Worm (Caenorhabditis elegans): ENCODE measurements around the gene W07G4.7.

W07G4.7 gene

DNA sequence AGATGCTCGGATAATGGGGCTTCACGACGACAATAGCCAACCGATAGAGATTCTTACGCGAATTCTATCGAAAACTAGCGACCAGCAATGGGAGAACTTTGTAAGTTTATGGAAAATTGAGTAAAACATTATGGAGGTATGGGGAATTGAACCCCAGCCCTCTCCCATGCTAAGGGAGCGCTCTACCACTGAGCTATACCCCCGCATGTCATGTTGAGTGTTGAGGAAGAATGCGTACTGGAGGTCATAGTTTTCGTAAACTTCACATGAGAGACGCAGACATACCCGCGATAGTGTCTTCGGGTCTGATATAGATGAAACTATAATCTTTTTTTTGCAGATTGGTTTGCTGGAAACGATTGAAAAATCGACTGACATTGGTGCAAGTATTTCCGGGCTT lies 31.1 kb downstream of the W07G4.7 start (continued):
- TF ChIP-seq ceh-82 (tag; optimal IDR thresholded peaks at IDR 0.05), result peak; percentile 20 to 58 (median 54)
- peak; percentile 38 for TF ChIP-seq xbp-1 (tag; optimal IDR thresholded peaks at IDR 0.05)
- TF ChIP-seq hpl-2 (GFP tag; optimal IDR thresholded peaks at IDR 0.05), result no peak
- no peak for TF ChIP-seq nhr-28 (tag; optimal IDR thresholded peaks at IDR 0.05)
- no peak for TF ChIP-seq unc-62 (GFP tag; optimal IDR thresholded peaks at IDR 0.05)
- TF ChIP-seq hlh-17 (GFP tag; optimal IDR thresholded peaks at IDR 0.05; ENCODE audit: borderline replicate concordance), result no peak
- no peak for TF ChIP-seq F16B12.6 (tag; optimal IDR thresholded peaks at IDR 0.05)
- peak; percentile 28 for TF ChIP-seq elt-2 (tag; optimal IDR thresholded peaks at IDR 0.05)
- no peak for TF ChIP-seq mef-2 (tag; optimal IDR thresholded peaks at IDR 0.05)
- peak in 1 of 2 experiments; percentile 5 for TF ChIP-seq ztf-11 (tag; optimal IDR thresholded peaks at IDR 0.05)
- peak; percentile 32 for TF ChIP-seq tbx-2 (tag; optimal IDR thresholded peaks at IDR 0.05)
- no peak for TF ChIP-seq ama-1 (optimal IDR thresholded peaks at IDR 0.05)

ce11 chrV:13002070-13002469 lies 32.4 kb downstream of the W07G4.7 start, which contains the start of gene inft-2:
Gene inft-2 (plus strand): TSS chrV:13002317.
- no peak for TF ChIP-seq elt-3 (tag; optimal IDR thresholded peaks at IDR 0.05)
- TF ChIP-seq alr-1 (tag; optimal IDR thresholded peaks at IDR 0.05; ENCODE audit: borderline replicate concordance), result no peak
- TF ChIP-seq elt-2 (tag; optimal IDR thresholded peaks at IDR 0.05), result peak; percentile 25
- no peak for TF ChIP-seq mab-9 (GFP tag; IDR thresholded peaks at IDR 0.05)
- no peak for TF ChIP-seq ztf-4 (tag; optimal IDR thresholded peaks at IDR 0.05)
- TF ChIP-seq aly-2 (tag; optimal IDR thresholded peaks at IDR 0.05), result no peak
- TF ChIP-seq lin-13 (GFP tag; optimal IDR thresholded peaks at IDR 0.05), result no peak
- TF ChIP-seq efl-1 (optimal IDR thresholded peaks at IDR 0.05), result no peak
- TF ChIP-seq efl-1 (GFP tag; optimal IDR thresholded peaks at IDR 0.05 in 1 of 2), result peak in 1 of 2 experiments; percentile 52

ce11 chrV:13000068-13000467 lies 34.4 kb downstream of the W07G4.7 start:
- TF ChIP-seq nhr-76 (tag; optimal IDR thresholded peaks at IDR 0.05) (no peak), egl-27 (tag; optimal IDR thresholded peaks at IDR 0.05) (no peak), nhr-77 (tag; optimal IDR thresholded peaks at IDR 0.05) (no peak), unc-98 (GFP tag; IDR thresholded peaks at IDR 0.05) (no peak), efl-3 (GFP tag; optimal IDR thresholded peaks at IDR 0.05) (no peak), lin-13 (GFP tag; optimal IDR thresholded peaks at IDR 0.05) (no peak), dsc-1 (tag; optimal IDR thresholded peaks at IDR 0.05) (no peak), sup-37 (GFP tag; optimal IDR thresholded peaks at IDR 0.05) (no peak), nhr-71 (tag; optimal IDR thresholded peaks at IDR 0.05) (no peak), ceh-90 (tag; optimal IDR thresholded peaks at IDR 0.05) (no peak), unc-62 (GFP tag; optimal IDR thresholded peaks at IDR 0.05) (no peak), unc-86 (tag; optimal IDR thresholded peaks at IDR 0.05) (no peak), nhr-85 (tag) (no peak), nhr-237 (tag; optimal IDR thresholded peaks at IDR 0.05) (no peak), ceh-88 (GFP tag; IDR thresholded peaks at IDR 0.05) (no peak), elt-2 (tag; optimal IDR thresholded peaks at IDR 0.05) (no peak), fkh-10 (GFP tag; optimal IDR thresholded peaks at IDR 0.05) (no peak), hlh-4 (tag; optimal IDR thresholded peaks at IDR 0.05) (no peak), efl-1 (optimal IDR thresholded peaks at IDR 0.05) (no peak), efl-1 (GFP tag; optimal IDR thresholded peaks at IDR 0.05 in 1 of 2) (no peak)

DNA sequence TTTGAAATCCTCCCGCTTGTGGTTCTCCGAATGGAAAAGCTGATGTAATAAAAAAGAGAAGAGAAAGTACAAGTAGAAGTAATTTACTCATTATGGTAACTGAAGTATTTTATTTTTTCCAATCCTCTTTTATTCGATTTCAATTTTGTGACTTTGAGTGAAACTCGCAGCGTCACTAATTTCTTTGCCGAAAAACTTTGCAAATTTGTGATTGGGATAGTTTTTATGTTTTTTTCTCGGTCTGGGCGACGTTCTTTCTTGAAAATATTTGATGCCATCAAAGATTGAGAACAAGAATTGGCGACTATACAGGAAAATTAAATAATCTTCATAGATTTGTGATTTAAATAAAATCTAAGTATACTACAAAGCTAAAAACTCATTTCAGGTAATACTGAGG lies 34.9 kb downstream of the W07G4.7 start, which contains the start of gene far-4:
far-4 (minus strand) TSS at position 101 of the 400 bp plus-strand sequence.
- TF ChIP-seq blmp-1 (tag; optimal IDR thresholded peaks at IDR 0.05), result no peak
- no peak for TF ChIP-seq nhr-20 (tag; optimal IDR thresholded peaks at IDR 0.05)
- TF ChIP-seq nhr-47 (tag; optimal IDR thresholded peaks at IDR 0.05), result no peak
- TF ChIP-seq mdl-1 (tag; optimal IDR thresholded peaks at IDR 0.05), result no peak
- TF ChIP-seq nhr-12 (tag; optimal IDR thresholded peaks at IDR 0.05), result no peak
- TF ChIP-seq lir-3 (tag; optimal IDR thresholded peaks at IDR 0.05; ENCODE audit: poor library complexity), result no peak
